Worm (Caenorhabditis elegans) whole organism, young adult: ENCODE data around the gene pap-3.

Experiments used
- B0019.2 ChIP-seq: fragments of 200-800 bp; sonication (Bioruptor generic); conservative IDR thresholded peaks from 2 replicates; pipeline ENCODE4 v1.3.6; 2022; ENCODE audit warnings: missing genetic modification reagents, missing genetic modification characterization, missing compliant biosample characterization
- B0336.3 ChIP-seq: fragments of 200-800 bp; sonication (Bioruptor generic); IDR thresholded peaks from 2 replicates; pipeline ENCODE4 v1.3.6; 2022; ENCODE audit warnings: missing genetic modification characterization, missing compliant biosample characterization
- D2030.7 ChIP-seq: fragments of 200-800 bp; sonication (Bioruptor generic); IDR thresholded peaks from 2 replicates; pipeline ENCODE4 v1.3.6; 2022; ENCODE audit warnings: missing genetic modification reagents, missing genetic modification characterization, missing compliant biosample characterization
- F23B12.7 ChIP-seq: sonication (generic microtip); optimal IDR thresholded peaks from 2 replicates; lab custom pipeline; 2017; ENCODE audit warnings: missing genetic modification characterization, mild to moderate bottlenecking, missing compliant biosample characterization, antibody characterized with exemption, moderate library complexity; ENCODE audit not compliant: insufficient read depth
- F33H1.4 ChIP-seq: fragments of 200-800 bp; sonication (Bioruptor generic); IDR thresholded peaks from 2 replicates; pipeline ENCODE4 v1.3.6; 2022; ENCODE audit warnings: missing genetic modification reagents, missing genetic modification characterization, missing compliant biosample characterization
- F57A8.1 ChIP-seq: fragments of 200-800 bp; sonication (Bioruptor generic); optimal IDR thresholded peaks from 2 replicates; lab custom pipeline; 2018; ENCODE audit warnings: mild to moderate bottlenecking, missing genetic modification characterization, moderate library complexity, missing compliant biosample characterization
- T26A5.8 ChIP-seq: sonication (generic microtip); optimal IDR thresholded peaks from 2 replicates; lab custom pipeline; 2016; ENCODE audit warnings: missing genetic modification characterization, missing compliant biosample characterization
- Y56A3A.18 ChIP-seq: fragments of 200-800 bp; sonication (Bioruptor generic); IDR thresholded peaks from 2 replicates; pipeline ENCODE4 v1.3.6; 2022; ENCODE audit warnings: missing genetic modification reagents, missing genetic modification characterization, missing compliant biosample characterization
- aptf-3 ChIP-seq: fragments of 200-800 bp; sonication (Bioruptor generic); IDR thresholded peaks from 2 replicates; pipeline ENCODE4 v1.3.6; 2022; ENCODE audit warnings: missing genetic modification characterization, missing compliant biosample characterization
- athp-1 ChIP-seq: sonication (generic microtip); optimal IDR thresholded peaks from 2 replicates; lab custom pipeline; 2017; ENCODE audit warnings: mild to moderate bottlenecking, missing genetic modification characterization, missing compliant biosample characterization
- attf-3 ChIP-seq: fragments of 200-800 bp; sonication (Bioruptor generic); conservative IDR thresholded peaks from 2 replicates; pipeline ENCODE4 v1.3.6; 2022; ENCODE audit warnings: missing genetic modification reagents, missing genetic modification characterization, missing compliant biosample characterization
- bed-1 ChIP-seq: fragments of 200-800 bp; sonication (Bioruptor generic); IDR thresholded peaks from 2 replicates; pipeline ENCODE4 v1.3.6; 2022; ENCODE audit warnings: missing genetic modification reagents, missing genetic modification characterization, missing compliant biosample characterization
- ceh-100 ChIP-seq: fragments of 200-800 bp; sonication (Bioruptor generic); IDR thresholded peaks from 2 replicates; pipeline ENCODE4 v1.3.6; 2022; ENCODE audit warnings: missing genetic modification reagents, missing genetic modification characterization, missing compliant biosample characterization
- ceh-40 ChIP-seq: fragments of 200-800 bp; sonication (Bioruptor generic); IDR thresholded peaks from 2 replicates; pipeline ENCODE4 v1.3.6; 2022; ENCODE audit warnings: missing genetic modification characterization, missing compliant biosample characterization
- ceh-58 ChIP-seq: fragments of 200-800 bp; sonication (Bioruptor generic); IDR thresholded peaks from 2 replicates; pipeline ENCODE4 v1.3.6; 2022; ENCODE audit warnings: missing genetic modification characterization, missing compliant biosample characterization
- ceh-91 ChIP-seq: fragments of 200-800 bp; sonication (Bioruptor generic); IDR thresholded peaks from 2 replicates; pipeline ENCODE4 v1.3.6; 2022; ENCODE audit warnings: missing genetic modification reagents, missing genetic modification characterization, missing compliant biosample characterization
- die-1 ChIP-seq: sonication (generic microtip); optimal IDR thresholded peaks from 2 replicates; lab custom pipeline; 2016; ENCODE audit warnings: missing genotype, mild to moderate bottlenecking, missing genetic modification characterization, missing compliant biosample characterization
- egl-18 ChIP-seq: fragments of 200-800 bp; sonication (Bioruptor generic); IDR thresholded peaks from 2 replicates; pipeline ENCODE4 v1.3.6; 2022; ENCODE audit warnings: missing genetic modification reagents, missing genetic modification characterization, missing compliant biosample characterization
- egrh-3 ChIP-seq: fragments of 200-800 bp; sonication (Bioruptor generic); IDR thresholded peaks from 2 replicates; pipeline ENCODE4 v1.3.6; 2022; ENCODE audit warnings: missing genetic modification reagents, missing genetic modification characterization, missing compliant biosample characterization
- fkh-3 ChIP-seq: sonication (generic microtip); optimal IDR thresholded peaks from 2 replicates; lab custom pipeline; 2016; ENCODE audit warnings: mild to moderate bottlenecking, missing genetic modification characterization, missing compliant biosample characterization
- gei-17 ChIP-seq: fragments of 200-800 bp; sonication (Bioruptor generic); optimal IDR thresholded peaks from 2 replicates; lab custom pipeline; 2018; ENCODE audit warnings: mild to moderate bottlenecking, missing genetic modification characterization, missing compliant biosample characterization
- hlh-26 ChIP-seq: fragments of 200-800 bp; sonication (Bioruptor generic); conservative IDR thresholded peaks from 2 replicates; pipeline ENCODE4 v1.3.6; 2022; ENCODE audit warnings: missing genetic modification reagents, missing genetic modification characterization, missing compliant biosample characterization
- hrde-1 ChIP-seq: sonication (generic microtip); optimal IDR thresholded peaks from 2 replicates; lab custom pipeline; 2016; ENCODE audit warnings: missing genetic modification characterization, mild to moderate bottlenecking, missing compliant biosample characterization, moderate library complexity, missing genotype, missing genetic modification reagents, borderline replicate concordance
- let-526 ChIP-seq: fragments of 200-800 bp; sonication (Bioruptor generic); IDR thresholded peaks from 2 replicates; pipeline ENCODE4 v1.3.6; 2022; ENCODE audit warnings: missing genetic modification reagents, missing genetic modification characterization, missing compliant biosample characterization
- let-607 ChIP-seq, 2 experiments: fragments of 200-800 bp in 1 of 2; sonication (Bioruptor generic) in 1 of 2; sonication (generic microtip) in 1 of 2; optimal IDR thresholded peaks; 2 replicates each; lab custom pipeline; 2016 to 2018; ENCODE audit warnings: mild to moderate bottlenecking in 2 of 2, missing compliant biosample characterization in 2 of 2, missing genetic modification characterization in 2 of 2, moderate library complexity in 2 of 2, missing genotype in 1 of 2
- lsy-27 ChIP-seq: sonication (generic microtip); optimal IDR thresholded peaks from 2 replicates; lab custom pipeline; 2017; ENCODE audit warnings: missing genetic modification characterization, mild to moderate bottlenecking, missing compliant biosample characterization, antibody characterized with exemption, missing genotype, borderline replicate concordance; ENCODE audit not compliant: insufficient read depth
- madf-3 ChIP-seq: fragments of 200-800 bp; sonication (Bioruptor generic); IDR thresholded peaks from 2 replicates; pipeline ENCODE4 v1.3.6; 2022; ENCODE audit warnings: missing genetic modification reagents, missing genetic modification characterization, missing compliant biosample characterization
- mcd-1 ChIP-seq: fragments of 200-800 bp; sonication (Bioruptor generic); IDR thresholded peaks from 2 replicates; pipeline ENCODE4 v1.3.6; 2022; ENCODE audit warnings: missing genetic modification reagents, missing genetic modification characterization, missing compliant biosample characterization
- mes-4 ChIP-seq: sonication (generic microtip); optimal IDR thresholded peaks from 2 replicates; lab custom pipeline; 2016; ENCODE audit warnings: missing genotype, missing genetic modification characterization, missing compliant biosample characterization
- nfya-1 ChIP-seq: sonication (generic microtip); optimal IDR thresholded peaks from 2 replicates; lab custom pipeline; 2017; ENCODE audit warnings: antibody characterized with exemption, missing compliant biosample characterization, missing genetic modification characterization, borderline replicate concordance; ENCODE audit not compliant: insufficient read depth
- pbrm-1 ChIP-seq: fragments of 200-800 bp; sonication (Bioruptor generic); IDR thresholded peaks from 2 replicates; pipeline ENCODE4 v1.3.6; 2022; ENCODE audit warnings: missing genetic modification reagents, missing genetic modification characterization, missing compliant biosample characterization
- pha-4 ChIP-seq: fragments of 150-350 bp; sonication (generic microtip); optimal IDR thresholded peaks from 2 replicates; lab custom pipeline; 2014; ENCODE audit warnings: missing biosample characterization, missing genetic modification reagents, missing genetic modification characterization
- rcor-1 ChIP-seq: fragments of 200-800 bp; sonication (Bioruptor generic); IDR thresholded peaks from 2 replicates; pipeline ENCODE4 v1.3.6; 2022; ENCODE audit warnings: missing genetic modification reagents, missing genetic modification characterization, missing compliant biosample characterization
- rpc-1 ChIP-seq, 2 experiments: fragments of 150-350 bp in 1 of 2; sonication (generic microtip) in 1 of 2; optimal IDR thresholded peaks; 2 replicates each; lab custom pipeline; 2014 to 2018; ENCODE audit warnings: missing biosample characterization in 1 of 2, missing genetic modification characterization in 1 of 2, missing genetic modification reagents in 1 of 2, missing genotype in 1 of 2
- sdz-38 ChIP-seq: sonication (generic microtip); optimal IDR thresholded peaks from 2 replicates; lab custom pipeline; 2016; ENCODE audit warnings: missing genotype, missing genetic modification characterization, missing compliant biosample characterization
- sea-2 ChIP-seq: fragments of 200-800 bp; sonication (Bioruptor generic); IDR thresholded peaks from 2 replicates; pipeline ENCODE4 v1.3.6; 2022; ENCODE audit warnings: missing genetic modification characterization, missing compliant biosample characterization
- snpc-1.1 ChIP-seq: sonication (generic microtip); optimal IDR thresholded peaks from 2 replicates; lab custom pipeline; 2017; ENCODE audit warnings: missing genetic modification characterization, mild to moderate bottlenecking, missing compliant biosample characterization, antibody characterized with exemption, moderate library complexity, missing genotype, missing genetic modification reagents; ENCODE audit not compliant: insufficient read depth
- somi-1 ChIP-seq: fragments of 200-800 bp; sonication (Bioruptor generic); optimal IDR thresholded peaks from 2 replicates; lab custom pipeline; 2018; ENCODE audit warnings: mild to moderate bottlenecking, missing genetic modification characterization, missing compliant biosample characterization
- tbx-9 ChIP-seq: sonication (generic microtip); optimal IDR thresholded peaks from 2 replicates; lab custom pipeline; 2016; ENCODE audit warnings: borderline replicate concordance, missing genetic modification characterization, inconsistent platforms, missing compliant biosample characterization
- tlf-1 ChIP-seq: fragments of 200-800 bp; sonication (Bioruptor generic); optimal IDR thresholded peaks from 2 replicates; lab custom pipeline; 2018; ENCODE audit warnings: mild to moderate bottlenecking, missing genetic modification characterization, missing compliant biosample characterization
- xnd-1 ChIP-seq: sonication (generic microtip); optimal IDR thresholded peaks from 2 replicates; lab custom pipeline; 2016; ENCODE audit warnings: missing genotype, missing genetic modification reagents, missing genetic modification characterization, missing compliant biosample characterization

pap-3 gene

ce11 chrII:11823566-11824308 is 7.4 kb upstream of the pap-3 start, which contains the start of gene Y6D1A.1 (continued):
- TF ChIP-seq pha-4 (no peak), D2030.7 (GFP tag; lab: Robert Waterston, UW) (peak; percentile 50; the same call in 1 of the 2 replicates), F57A8.1 (GFP tag; lab: Kevin White, UChicago) (no peak), ceh-91 (GFP tag; lab: Robert Waterston, UW) (peak; percentile 68), F33H1.4 (GFP tag; lab: Robert Waterston, UW) (peak; percentile 59; the same call in 1 of the 2 replicates), xnd-1 (tag; lab: Kevin White, UChicago) (peak; percentile 59), bed-1 (no peak), let-607 (tag; optimal IDR thresholded peaks at IDR 0.05; lab: Kevin White, UChicago) (no peak)

ce11 chrII:11819824-11820223 is 3.4 kb upstream of the pap-3 start, which contains the start of gene Y6D1A.2:
TSS of gene Y6D1A.2 (minus strand) at chrII:11819924.
- TF ChIP-seq xnd-1 (tag; lab: Kevin White, UChicago) (no peak), sdz-38 (tag; lab: Kevin White, UChicago) (no peak), fkh-3 (tag; lab: Kevin White, UChicago) (no peak), B0336.3 (GFP tag; lab: Robert Waterston, UW) (no peak), rcor-1 (no peak), ceh-100 (GFP tag; lab: Robert Waterston, UW) (no peak), sea-2 (GFP tag; lab: Robert Waterston, UW) (no peak), B0019.2 (GFP tag; lab: Robert Waterston, UW) (no peak), snpc-1.1 (tag; lab: Kevin White, UChicago) (no peak), gei-17 (GFP tag; lab: Kevin White, UChicago) (no peak), let-526 (GFP tag; lab: Robert Waterston, UW) (no peak), lsy-27 (tag; lab: Kevin White, UChicago) (no peak), ceh-58 (GFP tag; lab: Robert Waterston, UW) (no peak), T26A5.8 (tag; lab: Kevin White, UChicago) (no peak), let-607 (tag; optimal IDR thresholded peaks at IDR 0.05; lab: Kevin White, UChicago) (no peak), tbx-9 (tag; lab: Kevin White, UChicago) (no peak), mes-4 (tag; lab: Kevin White, UChicago) (no peak)
- TF ChIP-seq, all 124 proteins: peak for 0

ce11 chrII:11816014-11816413 is 361 bp downstream of the pap-3 start:
- TF ChIP-seq nfya-1 (tag; lab: Kevin White, UChicago) = no peak
- no peak for TF ChIP-seq die-1 (tag; lab: Kevin White, UChicago)
- TF ChIP-seq ceh-58 (GFP tag; lab: Robert Waterston, UW) = no peak
- no peak for TF ChIP-seq aptf-3 (GFP tag; lab: Robert Waterston, UW)
- no peak for TF ChIP-seq hlh-26 (GFP tag; lab: Robert Waterston, UW)
- no peak for TF ChIP-seq pbrm-1 (GFP tag; lab: Robert Waterston, UW)
- TF ChIP-seq madf-3 (GFP tag; lab: Robert Waterston, UW) = no peak

DNA sequence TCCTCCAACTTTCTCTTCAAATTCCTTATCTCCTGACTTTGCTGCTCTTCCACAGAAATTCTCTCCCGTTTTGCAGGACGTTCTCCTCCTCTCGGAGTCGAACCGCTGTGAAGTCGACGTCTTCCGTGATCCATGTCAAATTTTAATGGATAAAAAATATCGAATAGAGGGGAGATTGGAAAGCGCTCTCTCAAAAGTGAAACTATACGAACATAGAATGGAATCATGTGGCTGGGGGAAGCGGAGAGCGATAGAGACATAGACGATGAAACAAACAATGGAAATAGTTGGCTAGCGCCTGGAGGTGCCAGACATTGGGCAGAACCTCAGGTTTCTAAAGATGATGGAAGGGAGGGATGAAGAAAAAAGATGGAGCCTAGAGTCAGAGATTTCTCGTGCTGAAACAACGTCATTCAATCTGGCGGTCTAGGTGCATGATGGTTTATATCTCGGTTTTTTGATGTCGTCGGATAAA is 2.4 kb downstream of the pap-3 start, which contains the start of gene F43G6.8:
Gene F43G6.8, minus strand, starts transcription at position 198 of the 475 bp plus-strand sequence.
- TF ChIP-seq rpc-1 (optimal IDR thresholded peaks at IDR 0.05; lab: Kevin White, UChicago) = no peak
- no peak for TF ChIP-seq rpc-1 (tag; optimal IDR thresholded peaks at IDR 0.05; lab: Kevin White, UChicago)
- TF ChIP-seq egl-18 = no peak
- no peak for TF ChIP-seq F23B12.7 (tag; lab: Kevin White, UChicago)
- no peak for TF ChIP-seq Y56A3A.18 (GFP tag; lab: Robert Waterston, UW)
- no peak for TF ChIP-seq tlf-1 (GFP tag; lab: Kevin White, UChicago)
- no peak for TF ChIP-seq hrde-1 (tag; lab: Kevin White, UChicago)
- TF ChIP-seq somi-1 (GFP tag; lab: Kevin White, UChicago) = no peak
- TF ChIP-seq ceh-40 (GFP tag; lab: Robert Waterston, UW) = no peak
- TF ChIP-seq egrh-3 (GFP tag; lab: Robert Waterston, UW) = no peak
- TF ChIP-seq mcd-1 (GFP tag; lab: Robert Waterston, UW) = peak; percentile 45; the same call in 1 of the 2 replicates
- TF ChIP-seq nfya-1 (tag; lab: Kevin White, UChicago) = no peak
- no peak for TF ChIP-seq die-1 (tag; lab: Kevin White, UChicago)
- no peak for TF ChIP-seq athp-1 (tag; lab: Kevin White, UChicago)
- TF ChIP-seq attf-3 = no peak
